Worm (Caenorhabditis elegans) whole organism, early embryonic: ENCODE data around the gene Y43F8C.5.

Experiments used
- F13C5.2 ChIP-seq: sonication (generic microtip); optimal IDR thresholded peaks from 2 replicates; lab custom pipeline; 2017; ENCODE audit warnings: mild to moderate bottlenecking, missing genetic modification characterization, inconsistent platforms, missing compliant biosample characterization
- ama-1 ChIP-seq: fragments of 150-350 bp; optimal IDR thresholded peaks from 2 replicates; lab custom pipeline; 2014
- ets-7 ChIP-seq: sonication (generic microtip); optimal IDR thresholded peaks from 2 replicates; lab custom pipeline; 2016; ENCODE audit warnings: missing genotype, missing genetic modification characterization, missing compliant biosample characterization
- flt-1 ChIP-seq: fragments of 200-800 bp; sonication (Bioruptor generic); IDR thresholded peaks from 2 replicates; pipeline ENCODE4 v1.3.6; 2022; ENCODE audit warnings: missing genetic modification characterization, missing compliant biosample characterization
- hmbx-1 ChIP-seq: sonication (generic microtip); optimal IDR thresholded peaks from 2 replicates; lab custom pipeline; 2016; ENCODE audit warnings: mild to moderate bottlenecking, missing genetic modification characterization, missing compliant biosample characterization
- pes-1 ChIP-seq: fragments of 200-800 bp; sonication (Bioruptor generic); IDR thresholded peaks from 2 replicates; pipeline ENCODE4 v1.3.6; 2022; ENCODE audit warnings: missing genetic modification reagents, missing genetic modification characterization, missing compliant biosample characterization
- sea-1 ChIP-seq: fragments of 200-800 bp; sonication (Bioruptor generic); conservative IDR thresholded peaks from 2 replicates; pipeline ENCODE4 v1.3.6; 2022; ENCODE audit warnings: missing genetic modification characterization, missing compliant biosample characterization
- tbx-37 ChIP-seq: fragments of 200-800 bp; sonication (Bioruptor generic); conservative IDR thresholded peaks from 2 replicates; pipeline ENCODE4 v1.3.6; 2022; ENCODE audit warnings: missing genetic modification reagents, missing genetic modification characterization, missing compliant biosample characterization
- tra-4 ChIP-seq: sonication (generic microtip); optimal IDR thresholded peaks from 2 replicates; lab custom pipeline; 2017; ENCODE audit warnings: missing genetic modification characterization, missing compliant biosample characterization

DNA sequence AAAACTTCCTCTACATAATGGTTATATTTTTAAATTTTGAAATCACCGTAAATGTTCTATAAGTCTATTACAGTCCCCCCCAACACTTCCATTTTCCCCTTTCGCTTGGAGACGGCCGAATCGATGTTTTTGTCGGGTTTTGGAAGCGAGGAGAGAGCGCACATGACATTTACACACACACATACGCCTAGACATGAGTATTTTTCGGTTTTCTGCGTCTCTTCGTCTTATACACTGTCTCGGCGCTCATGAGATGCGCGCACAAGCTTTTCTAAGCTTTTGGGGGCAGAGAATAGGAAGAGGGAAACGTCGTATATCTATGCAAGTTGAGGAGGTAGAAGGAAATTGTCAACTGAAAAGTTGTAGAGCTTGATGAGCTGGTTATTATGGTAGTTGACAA, 12.3 kb downstream of the Y43F8C.5 start:
- TF ChIP-seq ama-1 (lab: Kevin White, UChicago) (no peak), tbx-37 (no peak), sea-1 (GFP tag; lab: Robert Waterston, UW) (no peak), tra-4 (tag; lab: Kevin White, UChicago) (no peak), F13C5.2 (tag; lab: Kevin White, UChicago) (no peak), flt-1 (GFP tag; lab: Robert Waterston, UW) (no peak), ets-7 (tag; lab: Kevin White, UChicago) (no peak), hmbx-1 (no peak), pes-1 (GFP tag; lab: Robert Waterston, UW) (no peak)
